Worm (Caenorhabditis elegans): Measurements from ENCODE around the gene str-165.
A peak's percentile ranks its signal among the peaks of the same experiment; 100 is the strongest.

Gene str-165

DNA sequence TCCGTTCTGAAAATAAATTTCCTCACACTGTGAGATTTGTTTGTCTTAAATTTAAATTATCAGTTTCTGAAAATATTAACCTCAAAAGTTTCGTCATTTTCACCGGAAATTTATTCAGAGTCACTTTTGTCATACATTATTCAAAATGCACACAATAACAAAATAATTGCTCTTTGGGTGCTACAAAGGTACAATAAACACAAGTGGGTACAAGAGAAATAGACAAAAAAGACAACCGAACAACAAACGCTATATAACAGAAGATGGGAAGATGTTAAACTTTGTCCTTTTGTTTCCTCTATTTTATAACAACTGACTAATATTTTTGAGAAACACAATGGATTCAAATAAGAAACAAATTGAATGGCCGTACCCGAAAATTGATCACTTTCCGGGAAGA lies 38.6 kb downstream of the str-165 start:
- TF ChIP-seq R02D3.7 (tag; optimal IDR thresholded peaks at IDR 0.05) (no peak), nhr-11 (tag; optimal IDR thresholded peaks at IDR 0.05) (peak; percentile 98), nhr-23 (tag; optimal IDR thresholded peaks at IDR 0.05) (no peak), pqm-1 (tag; optimal IDR thresholded peaks at IDR 0.05) (peak; percentile 2)

DNA sequence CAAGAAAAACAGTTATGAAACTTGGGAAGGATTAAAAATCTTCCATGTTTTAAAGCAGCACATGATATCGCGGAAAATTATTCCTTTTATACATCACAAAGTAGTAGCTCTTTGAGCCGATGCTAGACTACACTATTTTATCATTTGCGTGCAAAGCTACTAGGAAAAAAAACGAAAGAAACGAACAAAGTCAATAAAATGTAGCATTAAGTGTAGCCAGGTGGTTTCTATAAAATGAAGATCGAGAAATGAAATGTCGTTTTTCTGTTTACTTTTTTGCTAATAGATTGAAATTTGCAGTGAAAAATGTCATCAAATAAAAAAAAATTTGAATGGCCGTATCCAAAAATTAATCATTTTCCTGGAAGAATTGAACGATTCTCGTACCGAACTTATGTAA lies 42.0 kb downstream of the str-165 start, which contains the start of gene cpt-5:
Gene cpt-5, plus strand, starts transcription at position 301 of the 400 bp plus-strand sequence.
- TF ChIP-seq nhr-25 (tag; optimal IDR thresholded peaks at IDR 0.05) (no peak), ceh-28 (tag; optimal IDR thresholded peaks at IDR 0.05) (no peak)

DNA sequence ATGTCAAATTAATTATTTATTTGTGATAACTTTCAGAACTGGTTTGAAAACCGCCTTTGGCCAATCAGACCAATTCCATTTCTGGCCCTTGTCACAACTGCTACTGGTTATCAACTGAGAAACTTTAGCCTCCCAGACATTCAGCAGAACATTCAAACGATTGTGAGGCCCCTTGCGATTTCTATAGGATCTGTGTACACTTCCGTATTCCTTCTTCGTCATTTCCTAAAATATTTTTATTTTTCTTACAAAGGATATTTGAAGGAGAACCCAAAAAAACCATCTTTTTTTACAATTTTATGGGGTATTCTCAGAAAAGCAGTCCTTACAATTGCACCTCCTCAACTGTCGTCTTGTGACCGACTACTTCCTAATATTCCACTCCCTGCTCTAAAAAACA lies 42.4 kb downstream of the str-165 start:
- TF ChIP-seq nhr-12 (tag; optimal IDR thresholded peaks at IDR 0.05) (no peak), jun-1 (tag; optimal IDR thresholded peaks at IDR 0.05) (no peak), pqm-1 (tag; optimal IDR thresholded peaks at IDR 0.05) (no peak), elt-3 (tag; optimal IDR thresholded peaks at IDR 0.05) (no peak), sea-2 (GFP tag; optimal IDR thresholded peaks at IDR 0.05) (no peak), ceh-28 (tag; optimal IDR thresholded peaks at IDR 0.05) (no peak), R02D3.7 (tag; optimal IDR thresholded peaks at IDR 0.05) (no peak), mdl-1 (tag; optimal IDR thresholded peaks at IDR 0.05) (no peak), hmg-11 (tag; optimal IDR thresholded peaks at IDR 0.05) (no peak), lin-15B (tag; optimal IDR thresholded peaks at IDR 0.05) (no peak), nhr-237 (tag; optimal IDR thresholded peaks at IDR 0.05) (no peak), unc-62 (GFP tag; optimal IDR thresholded peaks at IDR 0.05) (no peak), fos-1 (tag; optimal IDR thresholded peaks at IDR 0.05) (no peak), nfya-1 (tag; optimal IDR thresholded peaks at IDR 0.05; ENCODE audit: insufficient read depth) (no peak), aly-2 (tag; optimal IDR thresholded peaks at IDR 0.05) (no peak), ama-1 (optimal IDR thresholded peaks at IDR 0.05) (no peak)

DNA sequence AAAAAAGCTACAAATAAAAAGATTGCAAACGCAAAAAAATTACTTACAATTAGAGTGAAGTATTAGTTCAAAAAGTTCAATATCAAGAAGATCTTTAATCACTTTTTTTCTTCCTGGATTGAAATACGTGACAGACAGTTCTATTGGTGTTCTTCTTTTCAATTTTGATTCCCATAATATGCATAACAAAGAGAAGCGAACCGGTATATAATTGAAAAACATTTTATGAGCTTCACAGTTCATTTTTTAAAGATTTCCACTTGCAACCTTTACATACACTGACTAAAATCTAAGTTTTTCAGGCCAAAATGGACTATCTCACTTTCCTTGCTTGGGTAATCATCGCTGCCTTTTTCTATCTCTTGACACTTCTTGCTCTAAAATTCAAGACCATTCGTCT lies 45.6 kb downstream of the str-165 start, which contains the start of gene T22G5.1:
Gene T22G5.1, plus strand, starts transcription at position 301 of the 400 bp plus-strand sequence.
- TF ChIP-seq ceh-16 (tag; optimal IDR thresholded peaks at IDR 0.05) (no peak), skn-1 (tag; optimal IDR thresholded peaks at IDR 0.05) (no peak), lin-39 (tag; optimal IDR thresholded peaks at IDR 0.05) (no peak), jun-1 (tag; optimal IDR thresholded peaks at IDR 0.05) (no peak), unc-62 (GFP tag; optimal IDR thresholded peaks at IDR 0.05) (no peak), eor-1 (tag; optimal IDR thresholded peaks at IDR 0.05) (no peak)

DNA sequence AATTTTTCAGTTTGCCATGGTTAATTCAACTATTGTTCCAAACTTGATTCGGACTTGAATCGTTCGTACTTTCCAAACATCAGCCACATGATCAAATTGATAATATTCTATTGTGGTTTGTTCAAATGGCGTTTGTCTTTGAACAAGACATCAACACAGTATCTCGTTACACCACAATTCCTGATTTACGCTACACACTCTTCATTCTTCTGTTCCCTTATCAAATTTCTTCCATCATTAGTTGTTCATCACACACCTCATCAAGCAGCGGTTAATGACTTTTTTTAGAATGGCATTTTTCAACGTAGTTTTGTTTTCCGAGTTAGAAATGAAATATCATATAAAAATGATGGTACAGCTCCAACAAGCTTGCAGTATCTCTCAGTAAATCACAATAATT lies 47.3 kb downstream of the str-165 start:
- TF ChIP-seq nhr-12 (tag; optimal IDR thresholded peaks at IDR 0.05) (no peak), nhr-237 (tag; optimal IDR thresholded peaks at IDR 0.05) (no peak), lin-15B (tag; optimal IDR thresholded peaks at IDR 0.05) (peak; percentile 14), jun-1 (tag; optimal IDR thresholded peaks at IDR 0.05) (peak; percentile 11), pqm-1 (tag; optimal IDR thresholded peaks at IDR 0.05) (peak; percentile 93), ceh-16 (tag; optimal IDR thresholded peaks at IDR 0.05) (no peak), hmg-11 (tag; optimal IDR thresholded peaks at IDR 0.05) (no peak), egl-27 (tag; optimal IDR thresholded peaks at IDR 0.05) (no peak), elt-2 (tag; optimal IDR thresholded peaks at IDR 0.05) (peak; percentile 86)

DNA sequence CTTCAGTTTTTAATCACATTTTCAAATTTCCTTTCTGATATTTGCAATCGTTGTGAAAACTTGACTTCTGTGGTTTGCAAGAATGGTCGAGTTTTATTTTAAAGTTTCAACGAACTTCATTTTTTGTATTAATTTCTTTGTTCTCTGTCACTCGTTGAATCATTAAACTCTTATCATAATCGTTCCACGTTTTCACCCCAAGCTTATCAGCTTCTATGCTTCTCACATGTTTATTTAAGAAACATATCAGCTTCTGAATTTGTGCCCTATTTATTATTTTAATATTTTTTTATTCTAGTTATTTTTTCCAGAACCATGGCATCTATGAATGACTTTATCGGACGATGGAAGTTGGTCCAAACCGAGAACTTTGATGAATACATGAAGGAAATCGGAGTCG lies 48.3 kb downstream of the str-165 start, which contains the start of gene lbp-7:
Gene lbp-7, plus strand, starts transcription at position 312 of the 400 bp plus-strand sequence.
- TF ChIP-seq daf-12 (tag; optimal IDR thresholded peaks at IDR 0.05) = no peak
- no peak for TF ChIP-seq sea-2 (GFP tag; optimal IDR thresholded peaks at IDR 0.05)
- no peak for TF ChIP-seq ztf-11 (tag; optimal IDR thresholded peaks at IDR 0.05)
- TF ChIP-seq zag-1 (tag; optimal IDR thresholded peaks at IDR 0.05) = no peak
- TF ChIP-seq nhr-25 (tag; optimal IDR thresholded peaks at IDR 0.05) = no peak
- TF ChIP-seq unc-62 (GFP tag; optimal IDR thresholded peaks at IDR 0.05) = no peak
- TF ChIP-seq ztf-4 (tag; optimal IDR thresholded peaks at IDR 0.05) = no peak
- no peak for TF ChIP-seq unc-39 (tag; optimal IDR thresholded peaks at IDR 0.05)
- TF ChIP-seq nfya-1 (tag; optimal IDR thresholded peaks at IDR 0.05; ENCODE audit: insufficient read depth) = no peak
- no peak for TF ChIP-seq mdl-1 (tag; optimal IDR thresholded peaks at IDR 0.05)
- peak; percentile 93 for TF ChIP-seq elt-2 (tag; optimal IDR thresholded peaks at IDR 0.05)
- TF ChIP-seq jun-1 (tag; optimal IDR thresholded peaks at IDR 0.05) = peak; percentile 23
- TF ChIP-seq nhr-237 (tag; optimal IDR thresholded peaks at IDR 0.05) = no peak
- TF ChIP-seq pqm-1 (tag; optimal IDR thresholded peaks at IDR 0.05) = peak; percentile 94
- peak; percentile 41 for TF ChIP-seq pha-4 (tag; optimal IDR thresholded peaks at IDR 0.05)
- no peak for TF ChIP-seq egl-5 (tag; optimal IDR thresholded peaks at IDR 0.05)
- TF ChIP-seq ZK546.5 (tag; optimal IDR thresholded peaks at IDR 0.05) = no peak
- no peak for TF ChIP-seq nhr-67 (tag; optimal IDR thresholded peaks at IDR 0.05)
- TF ChIP-seq elt-3 (tag; optimal IDR thresholded peaks at IDR 0.05) = no peak
- no peak for TF ChIP-seq fkh-2 (tag; optimal IDR thresholded peaks at IDR 0.05)
- TF ChIP-seq R02D3.7 (tag; optimal IDR thresholded peaks at IDR 0.05) = no peak
- TF ChIP-seq elt-1 (tag; optimal IDR thresholded peaks at IDR 0.05) = no peak
- no peak for TF ChIP-seq hmg-11 (tag; optimal IDR thresholded peaks at IDR 0.05)
- no peak for TF ChIP-seq snpc-4 (tag; optimal IDR thresholded peaks at IDR 0.05)
- TF ChIP-seq nhr-23 (tag; optimal IDR thresholded peaks at IDR 0.05) = no peak
- TF ChIP-seq ama-1 (optimal IDR thresholded peaks at IDR 0.05) = no peak
- no peak for TF ChIP-seq nhr-28 (tag; optimal IDR thresholded peaks at IDR 0.05)
- TF ChIP-seq ceh-16 (tag; optimal IDR thresholded peaks at IDR 0.05) = no peak
- no peak for TF ChIP-seq nhr-11 (tag; optimal IDR thresholded peaks at IDR 0.05)
- no peak for TF ChIP-seq aly-2 (tag; optimal IDR thresholded peaks at IDR 0.05)
- no peak for TF ChIP-seq eor-1 (tag; optimal IDR thresholded peaks at IDR 0.05)
- no peak for TF ChIP-seq nhr-43 (tag; optimal IDR thresholded peaks at IDR 0.05; ENCODE audit: poor library complexity, severe bottlenecking)
- no peak for TF ChIP-seq ceh-82 (tag; optimal IDR thresholded peaks at IDR 0.05)
